Worm (Caenorhabditis elegans) whole organism, early embryonic: ENCODE measurements around the gene F23H11.4.

Experiments
- ama-1 ChIP-seq: fragments of 150-350 bp; optimal IDR thresholded peaks from 2 replicates; lab custom pipeline; 2014
- hmbx-1 ChIP-seq: sonication (generic microtip); optimal IDR thresholded peaks from 2 replicates; lab custom pipeline; 2016; ENCODE audit warnings: mild to moderate bottlenecking, missing genetic modification characterization, missing compliant biosample characterization
- tbx-11 ChIP-seq: fragments of 200-800 bp; sonication (Bioruptor generic); IDR thresholded peaks from 2 replicates; pipeline ENCODE4 v1.3.6; 2022; ENCODE audit warnings: missing genetic modification characterization, missing compliant biosample characterization

- no peak for TF ChIP-seq ama-1 (lab: Kevin White, UChicago)
- TF ChIP-seq hmbx-1 (tag; lab: Kevin White, UChicago), result no peak
- no peak for TF ChIP-seq tbx-11 (GFP tag; lab: Robert Waterston, UW)
Measured at ce11 chrIII:853859-854359, 53.4 kb downstream of the F23H11.4 start, which contains the start of the genes rnp-5 and tag-51.
